Worm (Caenorhabditis elegans) whole organism, L4 larva: ENCODE measurements around the gene rpb-12.

Experiments used
- D1046.2 ChIP-seq: fragments of 200-800 bp; sonication (Bioruptor generic); IDR thresholded peaks from 2 replicates; pipeline ENCODE4 v1.3.6; 2022; ENCODE audit warnings: missing genetic modification characterization, missing compliant biosample characterization
- F49E8.2 ChIP-seq: sonication (generic microtip); optimal IDR thresholded peaks from 2 replicates; lab custom pipeline; 2016; ENCODE audit warnings: missing compliant biosample characterization, mild to moderate bottlenecking, missing genetic modification characterization, borderline replicate concordance
- T20F7.1 ChIP-seq: fragments of 200-800 bp; sonication (Bioruptor generic); optimal IDR thresholded peaks from 2 replicates; lab custom pipeline; 2018; ENCODE audit warnings: mild to moderate bottlenecking, missing genetic modification characterization, missing compliant biosample characterization
- Y5F2A.4 ChIP-seq: fragments of 200-800 bp; sonication (Bioruptor generic); optimal IDR thresholded peaks from 2 replicates; lab custom pipeline; 2018; ENCODE audit warnings: mild to moderate bottlenecking, missing genetic modification characterization, missing compliant biosample characterization
- Y75B8A.6 ChIP-seq: fragments of 200-800 bp; sonication (Bioruptor generic); IDR thresholded peaks from 2 replicates; pipeline ENCODE4 v1.3.6; 2022; ENCODE audit warnings: missing genetic modification reagents, missing genetic modification characterization, missing compliant biosample characterization
- ZK337.2 ChIP-seq: fragments of 200-800 bp; sonication (Bioruptor generic); IDR thresholded peaks from 2 replicates; pipeline ENCODE4 v1.3.6; 2022; ENCODE audit warnings: missing genetic modification reagents, missing genetic modification characterization, missing compliant biosample characterization
- ZK546.5 ChIP-seq, 2 experiments: sonication (generic microtip); optimal IDR thresholded peaks; 2 replicates each; lab custom pipeline; 2017; ENCODE audit warnings: missing biosample characterization in 2 of 2, missing genetic modification characterization in 2 of 2
- aly-2 ChIP-seq: sonication (generic microtip); optimal IDR thresholded peaks from 2 replicates; lab custom pipeline; 2018; ENCODE audit warnings: missing biosample characterization, missing genetic modification characterization
- attf-4 ChIP-seq: sonication (generic microtip); optimal IDR thresholded peaks from 3 replicates; lab custom pipeline; 2017; ENCODE audit warnings: missing biosample characterization, missing genetic modification characterization
- ceh-20 ChIP-seq: fragments of 200-800 bp; sonication (Bioruptor generic); IDR thresholded peaks from 2 replicates; pipeline ENCODE4 v1.3.6; 2022; ENCODE audit warnings: missing genetic modification reagents, missing genetic modification characterization, missing compliant biosample characterization
- ceh-28 ChIP-seq: fragments of 150-350 bp; optimal IDR thresholded peaks from 2 replicates; lab custom pipeline; 2014; ENCODE audit warnings: missing biosample characterization, missing genetic modification reagents, missing genetic modification characterization
- ceh-32 ChIP-seq: sonication (generic microtip); optimal IDR thresholded peaks from 2 replicates; lab custom pipeline; 2016; ENCODE audit warnings: mild to moderate bottlenecking, missing genetic modification characterization, missing compliant biosample characterization; ENCODE audit not compliant: poor library complexity
- ceh-44 ChIP-seq: fragments of 200-800 bp; sonication (Bioruptor generic); IDR thresholded peaks from 2 replicates; pipeline ENCODE4 v1.3.6; 2022; ENCODE audit warnings: missing genetic modification reagents, missing genetic modification characterization, missing compliant biosample characterization
- ceh-82 ChIP-seq: sonication (generic microtip); optimal IDR thresholded peaks from 2 replicates; lab custom pipeline; 2017; ENCODE audit warnings: missing biosample characterization, missing genetic modification characterization
- ctbp-1 ChIP-seq: fragments of 200-800 bp; sonication (Bioruptor generic); IDR thresholded peaks from 2 replicates; pipeline ENCODE4 v1.3.6; 2022; ENCODE audit warnings: missing genetic modification reagents, missing genetic modification characterization, missing compliant biosample characterization
- daf-16 ChIP-seq, 3 experiments: sonication (generic microtip); optimal IDR thresholded peaks; 2 replicates each; lab custom pipeline; 2016 to 2017; ENCODE audit warnings: missing genetic modification characterization in 3 of 3, missing genetic modification reagents in 3 of 3, mild to moderate bottlenecking in 2 of 3, missing compliant biosample characterization in 2 of 3, missing biosample characterization in 1 of 3, moderate library complexity in 1 of 3
- daf-19 ChIP-seq: fragments of 200-800 bp; sonication (Bioruptor generic); conservative IDR thresholded peaks from 2 replicates; pipeline ENCODE4 v1.3.6; 2022; ENCODE audit warnings: missing genetic modification characterization, missing compliant biosample characterization
- daf-8 ChIP-seq: fragments of 200-800 bp; sonication (Bioruptor generic); IDR thresholded peaks from 2 replicates; pipeline ENCODE4 v1.3.6; 2022; ENCODE audit warnings: missing genetic modification characterization, missing compliant biosample characterization
- dmd-6 ChIP-seq: fragments of 200-800 bp; sonication (Bioruptor generic); IDR thresholded peaks from 2 replicates; pipeline ENCODE4 v1.3.6; 2022; ENCODE audit warnings: missing genetic modification reagents, missing genetic modification characterization, missing compliant biosample characterization
- dmd-9 ChIP-seq: fragments of 200-800 bp; sonication (Bioruptor generic); IDR thresholded peaks from 2 replicates; pipeline ENCODE4 v1.3.6; 2022; ENCODE audit warnings: missing genetic modification reagents, missing genetic modification characterization, missing compliant biosample characterization
- dve-1 ChIP-seq: sonication (generic microtip); optimal IDR thresholded peaks from 2 replicates; lab custom pipeline; 2017; ENCODE audit warnings: antibody characterized with exemption, mild to moderate bottlenecking, missing genetic modification characterization, missing compliant biosample characterization; ENCODE audit not compliant: insufficient read depth
- gei-8 ChIP-seq: fragments of 200-800 bp; sonication (Bioruptor generic); optimal IDR thresholded peaks from 2 replicates; lab custom pipeline; 2018; ENCODE audit warnings: mild to moderate bottlenecking, missing genetic modification characterization, missing compliant biosample characterization
- hif-1 ChIP-seq, 2 experiments: sonication (generic microtip); optimal IDR thresholded peaks; 2 replicates each; lab custom pipeline; 2016 to 2017; ENCODE audit warnings: missing compliant biosample characterization in 2 of 2, missing genetic modification characterization in 2 of 2, missing genetic modification reagents in 2 of 2, missing genotype in 2 of 2, mild to moderate bottlenecking in 1 of 2
- hlh-30 ChIP-seq: sonication (generic microtip); optimal IDR thresholded peaks from 2 replicates; lab custom pipeline; 2017; ENCODE audit warnings: antibody characterized with exemption, mild to moderate bottlenecking, missing genetic modification characterization, missing compliant biosample characterization; ENCODE audit not compliant: insufficient read depth
- hmg-1.1 ChIP-seq: fragments of 200-800 bp; sonication (Bioruptor generic); IDR thresholded peaks from 2 replicates; pipeline ENCODE4 v1.3.6; 2022; ENCODE audit warnings: missing genetic modification reagents, missing genetic modification characterization, missing compliant biosample characterization
- lin-1 ChIP-seq: fragments of 200-800 bp; sonication (Bioruptor generic); IDR thresholded peaks from 2 replicates; pipeline ENCODE4 v1.3.6; 2022; ENCODE audit warnings: missing genetic modification reagents, missing genetic modification characterization, missing compliant biosample characterization
- lin-13 ChIP-seq: fragments of 150-350 bp; optimal IDR thresholded peaks from 2 replicates; lab custom pipeline; 2014; ENCODE audit warnings: missing biosample characterization, missing genetic modification reagents, missing genetic modification characterization
- lin-38 ChIP-seq: fragments of 200-800 bp; sonication (Bioruptor generic); IDR thresholded peaks from 2 replicates; pipeline ENCODE4 v1.3.6; 2022; ENCODE audit warnings: missing genetic modification reagents, missing genetic modification characterization, missing compliant biosample characterization
- madf-5 ChIP-seq, 2 experiments: fragments of 200-800 bp; sonication (Bioruptor generic); IDR thresholded peaks; 2 replicates each; pipeline ENCODE4 v1.3.6; 2022; ENCODE audit warnings: missing compliant biosample characterization in 2 of 2, missing genetic modification characterization in 2 of 2
- mep-1 ChIP-seq: fragments of 150-350 bp; sonication (generic microtip); optimal IDR thresholded peaks from 3 replicates; lab custom pipeline; 2014; ENCODE audit warnings: missing biosample characterization, missing genetic modification characterization
- mxl-3 ChIP-seq: fragments of 200-800 bp; sonication (Bioruptor generic); optimal IDR thresholded peaks from 2 replicates; lab custom pipeline; 2018; ENCODE audit warnings: mild to moderate bottlenecking, missing genetic modification characterization, missing compliant biosample characterization
- nhr-111 ChIP-seq: fragments of 200-800 bp; sonication (Bioruptor generic); optimal IDR thresholded peaks from 2 replicates; lab custom pipeline; 2018; ENCODE audit warnings: mild to moderate bottlenecking, missing genetic modification characterization, missing compliant biosample characterization
- nhr-237 ChIP-seq: sonication (generic microtip); optimal IDR thresholded peaks from 2 replicates; lab custom pipeline; 2017; ENCODE audit warnings: missing biosample characterization, missing genetic modification characterization
- nhr-25 ChIP-seq: sonication (generic microtip); optimal IDR thresholded peaks from 2 replicates; lab custom pipeline; 2017; ENCODE audit warnings: missing genetic modification characterization, mild to moderate bottlenecking, missing compliant biosample characterization, antibody characterized with exemption, moderate library complexity, borderline replicate concordance; ENCODE audit not compliant: insufficient read depth
- nhr-41 ChIP-seq: fragments of 200-800 bp; sonication (Bioruptor generic); IDR thresholded peaks from 2 replicates; pipeline ENCODE4 v1.3.6; 2022; ENCODE audit warnings: missing genetic modification reagents, missing genetic modification characterization, missing compliant biosample characterization
- nhr-42 ChIP-seq: fragments of 200-800 bp; sonication (Bioruptor generic); IDR thresholded peaks from 2 replicates; pipeline ENCODE4 v1.3.6; 2022; ENCODE audit warnings: missing genetic modification characterization, missing compliant biosample characterization
- rbr-2 ChIP-seq: sonication (generic microtip); optimal IDR thresholded peaks from 2 replicates; lab custom pipeline; 2016; ENCODE audit warnings: missing genotype, missing genetic modification characterization, missing compliant biosample characterization
- sdz-12 ChIP-seq: fragments of 200-800 bp; sonication (Bioruptor generic); optimal IDR thresholded peaks from 2 replicates; lab custom pipeline; 2018; ENCODE audit warnings: mild to moderate bottlenecking, missing genetic modification characterization, missing compliant biosample characterization
- set-16 ChIP-seq: fragments of 200-800 bp; sonication (Bioruptor generic); IDR thresholded peaks from 2 replicates; pipeline ENCODE4 v1.3.6; 2022; ENCODE audit warnings: missing genetic modification reagents, missing genetic modification characterization, missing compliant biosample characterization
- tra-1 ChIP-seq: fragments of 200-800 bp; sonication (Bioruptor generic); IDR thresholded peaks from 2 replicates; pipeline ENCODE4 v1.3.6; 2022; ENCODE audit warnings: missing genetic modification reagents, missing genetic modification characterization, missing compliant biosample characterization
- unc-62 ChIP-seq, 3 experiments: fragments of 150-350 bp in 1 of 3; sonication (generic microtip); optimal IDR thresholded peaks in 2 of 3; peaks in 1 of 3; 1 replicate in 1 of 3; 2 replicates in 2 of 3; lab custom pipeline; 2014 to 2017; ENCODE audit warnings: missing biosample characterization in 3 of 3, missing genetic modification characterization in 3 of 3, missing genetic modification reagents in 3 of 3, missing genotype in 1 of 3
- zag-1 ChIP-seq: fragments of 150-350 bp; optimal IDR thresholded peaks from 2 replicates; lab custom pipeline; 2014; ENCODE audit warnings: missing biosample characterization, missing genetic modification characterization
- zfp-2 ChIP-seq: sonication (generic microtip); optimal IDR thresholded peaks from 2 replicates; lab custom pipeline; 2016; ENCODE audit warnings: mild to moderate bottlenecking, missing genetic modification characterization, missing compliant biosample characterization
- zfp-3 ChIP-seq: fragments of 200-800 bp; sonication (Bioruptor generic); conservative IDR thresholded peaks from 2 replicates; pipeline ENCODE4 v1.3.6; 2022; ENCODE audit warnings: missing genetic modification reagents, missing genetic modification characterization, missing compliant biosample characterization
- zip-11 ChIP-seq: fragments of 200-800 bp; sonication (Bioruptor generic); IDR thresholded peaks from 2 replicates; pipeline ENCODE4 v1.3.6; 2022; ENCODE audit warnings: missing genetic modification characterization, missing compliant biosample characterization
- zip-2 ChIP-seq: fragments of 150-350 bp; optimal IDR thresholded peaks from 2 replicates; lab custom pipeline; 2014; ENCODE audit warnings: missing biosample characterization, missing genetic modification characterization

Gene rpb-12

DNA sequence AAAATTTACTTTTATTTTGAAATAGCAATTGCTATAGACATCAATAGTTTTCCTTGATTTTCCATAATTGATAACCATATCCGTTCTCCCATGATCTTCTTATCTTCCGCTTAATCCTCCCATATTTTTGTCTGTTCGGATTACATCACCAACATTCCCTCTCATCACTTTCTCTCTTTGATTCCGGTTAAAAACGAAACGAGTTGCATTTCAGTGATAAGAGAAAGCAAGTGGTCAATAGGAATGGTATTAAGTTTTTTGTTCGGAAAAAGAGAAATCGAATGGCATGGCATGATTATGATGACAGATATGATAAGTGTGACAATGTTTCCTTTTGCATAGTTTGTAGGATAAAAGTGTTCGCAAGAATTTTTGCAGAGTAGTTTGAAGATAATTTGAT is 34.6 kb downstream of the rpb-12 start (continued):
- TF ChIP-seq dmd-6 (GFP tag; lab: Robert Waterston, UW) (peak; percentile 70), lin-13 (GFP tag; lab: Kevin White, UChicago) (no peak), nhr-25 (tag; lab: Kevin White, UChicago) (no peak), nhr-237 (tag; lab: Kevin White, UChicago) (no peak), ceh-82 (tag; lab: Kevin White, UChicago) (no peak), zfp-2 (no peak), daf-16 (GFP tag; optimal IDR thresholded peaks at IDR 0.05; lab: Kevin White, UChicago) (no peak), daf-16 (tag; optimal IDR thresholded peaks at IDR 0.05; lab: Kevin White, UChicago) (peak; percentile 52), set-16 (no peak), D1046.2 (GFP tag; lab: Robert Waterston, UW) (no peak), ZK337.2 (GFP tag; lab: Robert Waterston, UW) (no peak), hmg-1.1 (no peak), daf-19 (no peak), rbr-2 (tag; lab: Kevin White, UChicago) (no peak), hif-1 (tag; optimal IDR thresholded peaks at IDR 0.05; lab: Kevin White, UChicago) (no peak), dve-1 (peak; percentile 57), nhr-42 (no peak), mep-1 (no peak), zip-2 (no peak), lin-38 (GFP tag; lab: Robert Waterston, UW) (no peak), madf-5 (GFP tag; IDR thresholded peaks at IDR 0.05; lab: Robert Waterston, UW) (no peak), F49E8.2 (tag; lab: Kevin White, UChicago) (no peak), tra-1 (GFP tag; lab: Robert Waterston, UW) (no peak), sdz-12 (GFP tag; lab: Kevin White, UChicago) (no peak), nhr-41 (GFP tag; lab: Robert Waterston, UW) (no peak)

DNA sequence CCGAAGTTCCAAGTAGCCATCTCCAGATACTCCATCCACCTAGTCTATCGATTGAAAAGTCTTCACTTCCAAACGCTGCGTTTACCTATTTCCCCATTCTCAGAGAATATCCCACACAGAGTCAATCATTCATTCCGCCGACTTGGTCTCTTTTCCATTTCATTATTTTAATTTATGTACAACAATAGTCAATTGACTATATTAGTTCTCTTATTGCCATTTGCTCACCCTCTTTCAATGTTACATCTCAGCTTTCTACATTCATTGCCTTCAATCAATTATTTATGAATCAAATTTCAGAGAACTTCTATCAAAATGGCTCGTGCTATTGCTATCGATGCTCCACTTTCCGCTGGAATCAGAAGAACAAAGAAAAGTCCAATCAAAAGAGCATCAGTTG is 38.0 kb downstream of the rpb-12 start, which contains the start of gene aly-1:
Gene aly-1, plus strand, starts transcription at position 301 of the 400 bp plus-strand sequence.
- TF ChIP-seq Y5F2A.4 (no peak), unc-62 (GFP tag; optimal IDR thresholded peaks at IDR 0.05 in 1 of 2; lab: Kevin White, UChicago) (no peak), unc-62 (tag; optimal IDR thresholded peaks at IDR 0.05; lab: Kevin White, UChicago) (no peak), D1046.2 (GFP tag; lab: Robert Waterston, UW) (no peak), dmd-9 (GFP tag; lab: Robert Waterston, UW) (no peak), ceh-44 (GFP tag; lab: Robert Waterston, UW) (no peak), Y75B8A.6 (no peak), lin-38 (GFP tag; lab: Robert Waterston, UW) (no peak), nhr-41 (GFP tag; lab: Robert Waterston, UW) (no peak), mxl-3 (GFP tag; lab: Kevin White, UChicago) (no peak), daf-8 (GFP tag; lab: Robert Waterston, UW) (no peak)

DNA sequence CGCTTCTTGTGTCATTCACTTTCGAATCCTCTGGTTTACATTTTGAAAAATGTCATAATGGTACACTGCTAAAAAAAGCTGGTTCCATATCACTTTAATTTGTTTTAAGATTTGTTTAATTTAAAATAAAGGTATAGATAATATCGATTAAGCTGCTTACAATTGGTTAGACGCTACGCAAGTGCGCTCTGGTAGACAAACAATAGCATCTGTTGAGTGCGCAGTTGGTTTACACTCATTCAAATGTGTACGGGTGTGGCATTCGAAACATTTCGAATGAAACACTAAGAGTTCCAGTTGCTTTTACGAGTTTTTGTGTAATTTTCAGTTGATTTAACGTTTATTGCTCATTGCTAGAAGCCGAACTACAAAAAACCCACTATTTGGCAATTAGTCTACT is 39.2 kb downstream of the rpb-12 start:
- TF ChIP-seq lin-1 (GFP tag; lab: Robert Waterston, UW): no peak
- no peak for TF ChIP-seq nhr-111
- TF ChIP-seq nhr-41 (GFP tag; lab: Robert Waterston, UW): no peak
- TF ChIP-seq lin-13 (GFP tag; lab: Kevin White, UChicago): no peak
- TF ChIP-seq aly-2 (tag; lab: Kevin White, UChicago): no peak
- no peak for TF ChIP-seq ceh-20 (GFP tag; lab: Robert Waterston, UW)
- no peak for TF ChIP-seq ceh-44 (GFP tag; lab: Robert Waterston, UW)
- peak; percentile 26 for TF ChIP-seq hlh-30 (tag; lab: Kevin White, UChicago)
- TF ChIP-seq ctbp-1: no peak
- no peak for TF ChIP-seq attf-4 (tag; lab: Kevin White, UChicago)
- no peak for TF ChIP-seq zfp-3 (GFP tag; lab: Robert Waterston, UW)
- no peak for TF ChIP-seq zip-11 (GFP tag; lab: Robert Waterston, UW)
- no peak for TF ChIP-seq gei-8 (GFP tag; lab: Kevin White, UChicago)
- TF ChIP-seq Y75B8A.6: no peak
- no peak for TF ChIP-seq zag-1
- no peak for TF ChIP-seq ZK546.5 (tag; optimal IDR thresholded peaks at IDR 0.05; lab: Kevin White, UChicago)
- no peak for TF ChIP-seq ceh-32 (tag; lab: Kevin White, UChicago)
- TF ChIP-seq zfp-2: no peak
- TF ChIP-seq lin-38 (GFP tag; lab: Robert Waterston, UW): peak; percentile 68
- peak; percentile 13 for TF ChIP-seq ceh-28 (tag; lab: Kevin White, UChicago)
- TF ChIP-seq daf-16 (GFP tag; optimal IDR thresholded peaks at IDR 0.05; lab: Kevin White, UChicago): no peak
- TF ChIP-seq daf-16 (tag; optimal IDR thresholded peaks at IDR 0.05; lab: Kevin White, UChicago): peak; percentile 34
- TF ChIP-seq T20F7.1 (GFP tag; lab: Kevin White, UChicago): peak; percentile 33
- no peak for TF ChIP-seq hmg-1.1
